Fruit fly (Drosophila melanogaster): ENCODE data around the gene CG44437.
A peak's percentile ranks its signal among the peaks of the same experiment; 100 is the strongest.

Gene CG44437

dm6 chrX:13221311-13221710 lies 19.2 kb upstream of the CG44437 start (continued):
- TF ChIP-seq CG6163 (GFP tag; IDR thresholded peaks at IDR 0.05) (peak; percentile 66; the same call in 2 of the 3 replicates), CG15336 (GFP tag; IDR thresholded peaks at IDR 0.05) (peak; percentile 49), fd59A (GFP tag; optimal IDR thresholded peaks at IDR 0.05) (no peak), CG4318 (GFP tag; optimal IDR thresholded peaks at IDR 0.05) (no peak), CG8632 (GFP tag; optimal IDR thresholded peaks at IDR 0.05) (no peak), CG16779 (tag; optimal IDR thresholded peaks at IDR 0.05) (no peak), CG11762 (GFP tag; optimal IDR thresholded peaks at IDR 0.05; ENCODE audit: insufficient read depth) (no peak), Hr39 (GFP tag; optimal IDR thresholded peaks at IDR 0.05) (peak; percentile 56), CG7368 (GFP tag; optimal IDR thresholded peaks at IDR 0.05) (peak; percentile 45), salr (GFP tag; optimal IDR thresholded peaks at IDR 0.05) (no peak), achi (GFP tag; optimal IDR thresholded peaks at IDR 0.05) (peak; percentile 36), CG6854 (GFP tag; optimal IDR thresholded peaks at IDR 0.05) (no peak), acj6 (GFP tag; optimal IDR thresholded peaks at IDR 0.05) (peak; percentile 39), eg (GFP tag; IDR thresholded peaks at IDR 0.05) (peak; percentile 59; the same call in 2 of the 3 replicates), CG3032 (tag; optimal IDR thresholded peaks at IDR 0.05) (no peak), CG11902 (GFP tag; optimal IDR thresholded peaks at IDR 0.05) (peak; percentile 27), pdm3 (GFP tag; optimal IDR thresholded peaks at IDR 0.05) (no peak), topi (GFP tag; optimal IDR thresholded peaks at IDR 0.05) (peak; percentile 68), Met (GFP tag; optimal IDR thresholded peaks at IDR 0.05) (peak; percentile 65), svp (GFP tag) (peak; percentile 82), CG8319 (GFP tag; optimal IDR thresholded peaks at IDR 0.05) (peak; percentile 20), CG6792 (GFP tag; optimal IDR thresholded peaks at IDR 0.05) (peak; percentile 33)

- no peak for TF ChIP-seq Eip75B (GFP tag; optimal IDR thresholded peaks at IDR 0.05)
- peak; percentile 17 for TF ChIP-seq Sox102F (GFP tag; optimal IDR thresholded peaks at IDR 0.05)
- TF ChIP-seq CG10631 (GFP tag; optimal IDR thresholded peaks at IDR 0.05) = no peak
- no peak for TF ChIP-seq CG11902 (GFP tag; optimal IDR thresholded peaks at IDR 0.05)
- peak; percentile 3 for TF ChIP-seq CG34406 (GFP tag; optimal IDR thresholded peaks at IDR 0.05)
- peak; percentile 54 for TF ChIP-seq Smox (GFP tag; optimal IDR thresholded peaks at IDR 0.05)
- peak; percentile 44 for TF ChIP-seq Met (GFP tag; optimal IDR thresholded peaks at IDR 0.05)
- TF ChIP-seq Ets96B (tag; optimal IDR thresholded peaks at IDR 0.05) = no peak
- peak; percentile 8 for TF ChIP-seq pdm3 (GFP tag; optimal IDR thresholded peaks at IDR 0.05)
- no peak for TF ChIP-seq CG4318 (GFP tag; optimal IDR thresholded peaks at IDR 0.05)
- TF ChIP-seq Gug (GFP tag; IDR thresholded peaks at IDR 0.05) = no peak
- no peak for TF ChIP-seq fd59A (GFP tag; optimal IDR thresholded peaks at IDR 0.05)
- TF ChIP-seq CG31627 (GFP tag; optimal IDR thresholded peaks at IDR 0.05) = no peak
- TF ChIP-seq CG6792 (GFP tag; optimal IDR thresholded peaks at IDR 0.05) = no peak
- peak; percentile 52 for TF ChIP-seq topi (GFP tag; optimal IDR thresholded peaks at IDR 0.05)
- TF ChIP-seq Hr39 (GFP tag; optimal IDR thresholded peaks at IDR 0.05) = peak; percentile 5
- no peak for TF ChIP-seq spab (GFP tag; optimal IDR thresholded peaks at IDR 0.05)
- no peak for TF ChIP-seq CG6808 (GFP tag; optimal IDR thresholded peaks at IDR 0.05)
- TF ChIP-seq esn (GFP tag; optimal IDR thresholded peaks at IDR 0.05) = peak; percentile 50
- no peak for TF ChIP-seq salr (GFP tag; optimal IDR thresholded peaks at IDR 0.05)
- TF ChIP-seq Eip78C (GFP tag) = peak; percentile 81
- no peak for TF ChIP-seq cyc (GFP tag; optimal IDR thresholded peaks at IDR 0.05)
- no peak for TF ChIP-seq CG10669 (GFP tag; optimal IDR thresholded peaks at IDR 0.05)
- no peak for TF ChIP-seq CG8119 (GFP tag; IDR thresholded peaks at IDR 0.05)
- TF ChIP-seq Sox14 (GFP tag; optimal IDR thresholded peaks at IDR 0.05) = no peak
- TF ChIP-seq OdsH (GFP tag; optimal IDR thresholded peaks at IDR 0.05) = no peak
- no peak for TF ChIP-seq CG6276 (GFP tag; optimal IDR thresholded peaks at IDR 0.05)
- peak; percentile 32 for TF ChIP-seq lz (GFP tag; optimal IDR thresholded peaks at IDR 0.05)
Observed at dm6 chrX:13220418-13220817, 18.4 kb upstream of the CG44437 start.

Data from whole organism, prepupa.